Fruit fly (Drosophila melanogaster): ENCODE data around the gene Mi-2.

Mi-2 gene

DNA sequence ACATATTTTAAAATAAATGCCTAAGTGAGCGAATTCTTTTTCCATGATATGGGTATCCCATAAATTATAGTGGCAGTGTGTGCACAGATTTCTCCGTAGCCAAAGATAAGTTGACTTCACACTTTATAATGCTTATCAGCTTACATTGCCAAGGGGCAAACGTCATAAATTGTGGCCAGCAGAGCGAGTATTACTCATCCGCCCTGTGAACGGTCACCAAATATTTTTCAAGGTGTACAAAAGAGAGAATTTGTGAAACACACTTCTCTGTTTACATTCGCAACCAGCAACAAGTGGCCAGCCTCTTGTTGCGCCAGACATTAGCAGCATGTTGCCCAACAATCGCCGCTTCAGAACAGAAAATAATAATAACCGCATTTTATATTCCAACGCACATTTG is 22.9 kb upstream of the Mi-2 start (continued):
- TF ChIP-seq phol (tag; optimal IDR thresholded peaks at IDR 0.05) (no peak), eve (GFP tag; optimal IDR thresholded peaks at IDR 0.05) (no peak), CG9876 (GFP tag; optimal IDR thresholded peaks at IDR 0.05) (no peak), Dip2 (GFP tag; IDR thresholded peaks at IDR 0.05) (no peak), ken (GFP tag; IDR thresholded peaks at IDR 0.05) (no peak), CG43689 (GFP tag; IDR thresholded peaks at IDR 0.05) (no peak), CG6175 (GFP tag; IDR thresholded peaks at IDR 0.05) (peak; percentile 66; the same call in 1 of the 3 replicates), hb (GFP tag; IDR thresholded peaks at IDR 0.05; ENCODE audit: partially characterized antibody) (no peak), CG10959 (GFP tag; IDR thresholded peaks at IDR 0.05) (no peak), Sry-δ (GFP tag; optimal IDR thresholded peaks at IDR 0.05) (no peak), CG16813 (GFP tag; IDR thresholded peaks at IDR 0.05; ENCODE audit: partially characterized antibody) (no peak), CG13775 (GFP tag; optimal IDR thresholded peaks at IDR 0.05) (no peak), CG31224 (GFP tag; IDR thresholded peaks at IDR 0.05) (no peak), Vsx1 (GFP tag; optimal IDR thresholded peaks at IDR 0.05) (peak; percentile 59), CG8944 (GFP tag; optimal IDR thresholded peaks at IDR 0.05) (no peak), CG14441 (GFP tag; IDR thresholded peaks at IDR 0.05) (0 out of 2 replicates have a peak, but pooled peaks have one; percentile 21), MTF-1 (GFP tag; optimal IDR thresholded peaks at IDR 0.05; ENCODE audit: borderline replicate concordance) (peak; percentile 27), CG11093 (GFP tag; IDR thresholded peaks at IDR 0.05) (no peak), B-H2 (GFP tag; optimal IDR thresholded peaks at IDR 0.05) (peak; percentile 36), lilli (GFP tag; optimal IDR thresholded peaks at IDR 0.05) (peak; percentile 41), CG8359 (GFP tag; optimal IDR thresholded peaks at IDR 0.05; ENCODE audit: borderline replicate concordance) (peak; percentile 67), ewg (GFP tag; optimal IDR thresholded peaks at IDR 0.05) (no peak), Oaz (GFP tag; IDR thresholded peaks at IDR 0.05) (no peak), CG11695 (GFP tag; IDR thresholded peaks at IDR 0.05) (peak; percentile 56; the same call in 2 of the 3 replicates), zen (tag; optimal IDR thresholded peaks at IDR 0.05) (no peak), twi (tag; optimal IDR thresholded peaks at IDR 0.05) (no peak), B-H1 (GFP tag; IDR thresholded peaks at IDR 0.05) (no peak; the same call in 2 of the 3 replicates), Hr39 (optimal IDR thresholded peaks at IDR 0.05) (no peak), CG31388 (GFP tag; optimal IDR thresholded peaks at IDR 0.05) (no peak), Dip3 (GFP tag; optimal IDR thresholded peaks at IDR 0.05) (no peak), Abd-B (GFP tag; optimal IDR thresholded peaks at IDR 0.05) (no peak), CG4360 (GFP tag; IDR thresholded peaks at IDR 0.05) (no peak), Gsc (GFP tag; IDR thresholded peaks at IDR 0.05) (no peak), ro (GFP tag; IDR thresholded peaks at IDR 0.05) (no peak), CG6689 (GFP tag; IDR thresholded peaks at IDR 0.05) (peak; percentile 59), jigr1 (GFP tag; IDR thresholded peaks at IDR 0.05) (no peak), fru (optimal IDR thresholded peaks at IDR 0.05) (no peak), CG11398 (GFP tag; optimal IDR thresholded peaks at IDR 0.05) (no peak), Ravus (GFP tag; IDR thresholded peaks at IDR 0.05) (no peak), cad (GFP tag; optimal IDR thresholded peaks at IDR 0.05) (no peak), CG14860 (GFP tag; IDR thresholded peaks at IDR 0.05; ENCODE audit: partially characterized antibody) (no peak), Blimp-1 (GFP tag; optimal IDR thresholded peaks at IDR 0.05) (no peak), Lim3 (GFP tag; IDR thresholded peaks at IDR 0.05) (no peak), ERR (GFP tag; optimal IDR thresholded peaks at IDR 0.05) (no peak), seq (GFP tag; IDR thresholded peaks at IDR 0.05) (peak; percentile 43; the same call in 1 of the 2 replicates), sna (GFP tag; IDR thresholded peaks at IDR 0.05; ENCODE audit: partially characterized antibody) (0 out of 2 replicates have a peak, but pooled peaks have one; percentile 36), CG7271 (tag; optimal IDR thresholded peaks at IDR 0.05) (no peak), CG11560 (tag; IDR thresholded peaks at IDR 0.05) (no peak), Fer1 (GFP tag; optimal IDR thresholded peaks at IDR 0.05) (peak; percentile 76), sd (tag; optimal IDR thresholded peaks at IDR 0.05) (peak; percentile 74), CG10147 (GFP tag; optimal IDR thresholded peaks at IDR 0.05) (no peak), CG2129 (GFP tag; IDR thresholded peaks at IDR 0.05; ENCODE audit: partially characterized antibody) (no peak)

All from whole organism, embryonic.